Worm (Caenorhabditis elegans) whole organism, L4 larva: Measurements from ENCODE around the gene cpn-2.

Experiments used
- arid-1 ChIP-seq: fragments of 200-800 bp; sonication (Bioruptor generic); conservative IDR thresholded peaks from 2 replicates; pipeline ENCODE4 v1.3.6; 2022; ENCODE audit warnings: missing genetic modification reagents, missing genetic modification characterization, missing compliant biosample characterization
- ceh-32 ChIP-seq: sonication (generic microtip); optimal IDR thresholded peaks from 2 replicates; lab custom pipeline; 2016; ENCODE audit warnings: mild to moderate bottlenecking, missing genetic modification characterization, missing compliant biosample characterization; ENCODE audit not compliant: poor library complexity
- ceh-82 ChIP-seq: sonication (generic microtip); optimal IDR thresholded peaks from 2 replicates; lab custom pipeline; 2017; ENCODE audit warnings: missing biosample characterization, missing genetic modification characterization
- daf-12 ChIP-seq: fragments of 150-350 bp; optimal IDR thresholded peaks from 2 replicates; lab custom pipeline; 2014; ENCODE audit warnings: missing biosample characterization, missing genetic modification reagents, missing genetic modification characterization
- lim-7 ChIP-seq: fragments of 200-800 bp; sonication (Bioruptor generic); IDR thresholded peaks from 2 replicates; pipeline ENCODE4 v1.3.6; 2022; ENCODE audit warnings: missing genetic modification characterization, missing compliant biosample characterization
- lin-15B ChIP-seq: fragments of 150-350 bp; sonication (generic microtip); optimal IDR thresholded peaks from 3 replicates; lab custom pipeline; 2014; ENCODE audit warnings: missing biosample characterization, missing genetic modification characterization
- lin-38 ChIP-seq: fragments of 200-800 bp; sonication (Bioruptor generic); IDR thresholded peaks from 2 replicates; pipeline ENCODE4 v1.3.6; 2022; ENCODE audit warnings: missing genetic modification reagents, missing genetic modification characterization, missing compliant biosample characterization

DNA sequence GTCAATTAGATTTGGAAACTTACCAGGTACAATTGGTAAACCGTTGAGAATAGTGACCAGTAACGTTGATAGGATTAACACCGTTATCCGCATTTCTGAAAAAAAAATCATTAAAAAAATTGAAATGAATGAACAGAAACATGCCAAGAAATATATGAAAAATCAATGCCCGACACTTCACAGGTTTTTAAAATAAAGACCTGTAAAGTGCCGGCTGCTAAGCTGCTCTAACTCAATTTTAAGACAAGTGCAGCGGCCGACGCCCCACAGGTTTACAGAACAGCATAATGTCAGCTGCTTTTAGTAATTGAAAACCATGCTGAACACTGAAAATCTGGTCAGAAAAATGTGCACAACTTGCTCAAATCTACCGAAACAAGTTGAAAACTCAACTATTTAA is 5.2 kb upstream of the cpn-2 start, which contains the start of gene cbn-1:
- TF ChIP-seq lin-38 = no peak
- no peak for TF ChIP-seq daf-12 (tag; lab: Kevin White, UChicago)
- no peak for TF ChIP-seq ceh-82
- no peak for TF ChIP-seq ceh-32 (tag; lab: Kevin White, UChicago)
- no peak for TF ChIP-seq lim-7 (GFP tag; lab: Robert Waterston, UW)
- TF ChIP-seq lin-15B = no peak
- TF ChIP-seq arid-1 = no peak
